Fruit fly (Drosophila melanogaster) whole organism, embryonic: ENCODE measurements around the gene CG34310.

ENCODE experiments used
- Aef1 ChIP-seq: fragments of 200-800 bp; sonication (Bioruptor generic); IDR thresholded peaks from 3 replicates; pipeline ENCODE4 v1.3.6; 2022; ENCODE audit warnings: missing biosample characterization, missing genetic modification characterization
- Bdp1 ChIP-seq: fragments of 200-800 bp; sonication (Bioruptor generic); optimal IDR thresholded peaks from 3 replicates; lab custom pipeline; 2016; ENCODE audit warnings: missing biosample characterization, missing genetic modification characterization
- Bgb ChIP-seq: fragments of 200-800 bp; sonication (Bioruptor generic); IDR thresholded peaks from 2 replicates; pipeline ENCODE4 v1.3.6; 2022; ENCODE audit warnings: missing biosample characterization, missing genetic modification characterization; ENCODE audit not compliant: partially characterized antibody
- CG10274 ChIP-seq: fragments of 200-800 bp; sonication (Bioruptor generic); optimal IDR thresholded peaks from 3 replicates; lab custom pipeline; 2017; ENCODE audit warnings: missing biosample characterization, mild to moderate bottlenecking, missing genetic modification characterization
- CG10462 ChIP-seq: fragments of 200-800 bp; sonication (Bioruptor generic); optimal IDR thresholded peaks from 2 replicates; lab custom pipeline; 2016; ENCODE audit warnings: missing biosample characterization, missing genetic modification characterization
- CG10654 ChIP-seq: fragments of 200-800 bp; sonication (Bioruptor generic); optimal IDR thresholded peaks from 2 replicates; lab custom pipeline; 2016; ENCODE audit warnings: missing biosample characterization, missing genetic modification characterization
- CG1233 ChIP-seq: fragments of 200-800 bp; sonication (Bioruptor generic); optimal IDR thresholded peaks from 4 replicates; lab custom pipeline; 2018; ENCODE audit warnings: missing biosample characterization, mild to moderate bottlenecking, missing genetic modification characterization
- CG13123 ChIP-seq: fragments of 200-800 bp; sonication (Bioruptor generic); optimal IDR thresholded peaks from 2 replicates; lab custom pipeline; 2016; ENCODE audit warnings: missing biosample characterization, missing genetic modification characterization
- CG13296 ChIP-seq: fragments of 200-800 bp; sonication (Bioruptor generic); optimal IDR thresholded peaks from 3 replicates; lab custom pipeline; 2018; ENCODE audit warnings: missing biosample characterization, mild to moderate bottlenecking, missing genetic modification characterization
- CG15479 ChIP-seq: fragments of 200-800 bp; sonication (Bioruptor generic); optimal IDR thresholded peaks from 3 replicates; lab custom pipeline; 2019; ENCODE audit warnings: missing biosample characterization, mild to moderate bottlenecking, missing genetic modification characterization, moderate library complexity
- CG17385 ChIP-seq: fragments of 200-800 bp; sonication (Bioruptor generic); optimal IDR thresholded peaks from 3 replicates; lab custom pipeline; 2018; ENCODE audit warnings: missing biosample characterization, mild to moderate bottlenecking, missing genetic modification characterization
- CG18599 ChIP-seq: fragments of 200-800 bp; sonication (Bioruptor generic); optimal IDR thresholded peaks from 3 replicates; lab custom pipeline; 2017; ENCODE audit warnings: missing biosample characterization, missing genetic modification characterization, mild to moderate bottlenecking, moderate library complexity, missing genetic modification reagents
- CG2199 ChIP-seq: fragments of 200-800 bp; sonication (Bioruptor generic); IDR thresholded peaks from 3 replicates; pipeline ENCODE4 v1.3.6; 2022; ENCODE audit warnings: missing biosample characterization, missing genetic modification characterization
- CG2875 ChIP-seq: fragments of 200-800 bp; sonication (Bioruptor generic); optimal IDR thresholded peaks from 2 replicates; lab custom pipeline; 2017; ENCODE audit warnings: missing biosample characterization, mild to moderate bottlenecking, missing genetic modification characterization, missing genetic modification reagents
- CG30020 ChIP-seq: fragments of 200-800 bp; optimal IDR thresholded peaks from 2 replicates; lab custom pipeline; 2019; ENCODE audit warnings: missing biosample characterization, mild to moderate bottlenecking, missing genetic modification characterization, moderate library complexity
- CG32767 ChIP-seq: fragments of 200-800 bp; sonication (Bioruptor generic); IDR thresholded peaks from 2 replicates; pipeline ENCODE4 v1.3.6; 2022; ENCODE audit warnings: missing biosample characterization, missing genetic modification characterization
- CG4854 ChIP-seq: fragments of 200-800 bp; sonication (Bioruptor generic); optimal IDR thresholded peaks from 2 replicates; lab custom pipeline; 2016; ENCODE audit warnings: missing biosample characterization, missing genetic modification characterization, inconsistent platforms
- CG7357 ChIP-seq: fragments of 200-800 bp; sonication (Bioruptor generic); IDR thresholded peaks from 3 replicates; pipeline ENCODE4 v1.3.6; 2022; ENCODE audit warnings: missing biosample characterization, missing genetic modification characterization
- CG8290 ChIP-seq, 3 experiments: fragments of 200-800 bp; sonication (Bioruptor generic); optimal IDR thresholded peaks; 2 replicates each; lab custom pipeline; 2016 to 2019; ENCODE audit warnings: missing biosample characterization in 3 of 3, missing genetic modification characterization in 3 of 3, mild to moderate bottlenecking in 2 of 3, moderate library complexity in 1 of 3
- CG8359 ChIP-seq: fragments of 200-800 bp; sonication (Bioruptor generic); optimal IDR thresholded peaks from 2 replicates; lab custom pipeline; 2017; ENCODE audit warnings: missing biosample characterization, mild to moderate bottlenecking, missing genetic modification characterization, borderline replicate concordance
- Gug ChIP-seq: fragments of 200-800 bp; sonication (Bioruptor generic); IDR thresholded peaks from 4 replicates; pipeline ENCODE4 v1.3.6; 2022; ENCODE audit warnings: missing biosample characterization, missing genetic modification characterization
- Hr78 ChIP-seq, 2 experiments: fragments of 200-800 bp in 1 of 2; fragments of >200 bp in 1 of 2; sonication (Bioruptor generic) in 1 of 2; optimal IDR thresholded peaks; 2 replicates each; lab custom pipeline; 2017 to 2019; ENCODE audit warnings: missing biosample characterization in 2 of 2, missing genetic modification characterization in 2 of 2, mild to moderate bottlenecking in 1 of 2, moderate library complexity in 1 of 2
- Jarid2 ChIP-seq: fragments of 200-800 bp; sonication (Bioruptor generic); optimal IDR thresholded peaks from 3 replicates; lab custom pipeline; 2017; ENCODE audit warnings: mild to moderate bottlenecking, missing biosample characterization, missing genetic modification reagents, missing genetic modification characterization
- Med ChIP-seq: fragments of 200-800 bp; sonication (Bioruptor generic); peaks from one replicate; lab custom pipeline; 2016; ENCODE audit warnings: missing biosample characterization, missing genetic modification characterization, mild to moderate bottlenecking, inconsistent platforms, moderate library complexity
- Mes4 ChIP-seq: fragments of 200-800 bp; sonication (Bioruptor generic); optimal IDR thresholded peaks from 2 replicates; lab custom pipeline; 2016; ENCODE audit warnings: missing biosample characterization, missing genetic modification characterization
- NC2α ChIP-seq: fragments of 200-800 bp; sonication (Bioruptor generic); optimal IDR thresholded peaks from 2 replicates; lab custom pipeline; 2016; ENCODE audit warnings: missing biosample characterization, missing genetic modification characterization
- Opbp ChIP-seq: fragments of 200-800 bp; sonication (Bioruptor generic); IDR thresholded peaks from 3 replicates; pipeline ENCODE4 v1.3.6; 2022; ENCODE audit warnings: missing biosample characterization, missing genetic modification characterization; ENCODE audit not compliant: partially characterized antibody
- Vsx1 ChIP-seq: fragments of 200-800 bp; sonication (Bioruptor generic); optimal IDR thresholded peaks from 2 replicates; lab custom pipeline; 2017; ENCODE audit warnings: missing biosample characterization, mild to moderate bottlenecking, missing genetic modification characterization, missing genetic modification reagents
- ara ChIP-seq: fragments of 200-800 bp; sonication (Bioruptor generic); IDR thresholded peaks from 2 replicates; pipeline ENCODE4 v1.3.6; 2022; ENCODE audit warnings: missing biosample characterization, missing genetic modification characterization
- ase ChIP-seq: fragments of 200-800 bp; sonication (Bioruptor generic); IDR thresholded peaks from 3 replicates; pipeline ENCODE4 v1.3.6; 2022; ENCODE audit warnings: missing biosample characterization, missing genetic modification characterization
- bab2 ChIP-seq: fragments of 200-800 bp; sonication (Bioruptor generic); optimal IDR thresholded peaks from 2 replicates; lab custom pipeline; 2016; ENCODE audit warnings: missing biosample characterization, missing genetic modification characterization
- bbx ChIP-seq: fragments of 200-800 bp; sonication (Bioruptor generic); IDR thresholded peaks from 2 replicates; pipeline ENCODE4 v1.3.6; 2022; ENCODE audit warnings: missing biosample characterization, missing genetic modification characterization; ENCODE audit not compliant: partially characterized antibody
- cato ChIP-seq: fragments of 200-800 bp; sonication (Bioruptor generic); optimal IDR thresholded peaks from 2 replicates; lab custom pipeline; 2016; ENCODE audit warnings: missing biosample characterization, missing genetic modification characterization, borderline replicate concordance
- en ChIP-seq: fragments of 200-800 bp; sonication (Bioruptor generic); optimal IDR thresholded peaks from 2 replicates; lab custom pipeline; 2016; ENCODE audit warnings: missing biosample characterization, missing genetic modification characterization
- ewg ChIP-seq: fragments of 200-800 bp; sonication (Bioruptor generic); optimal IDR thresholded peaks from 3 replicates; lab custom pipeline; 2017; ENCODE audit warnings: mild to moderate bottlenecking, missing biosample characterization, missing genetic modification reagents, missing genetic modification characterization
- ftz-f1 ChIP-seq: fragments of 200-800 bp; sonication (Bioruptor generic); optimal IDR thresholded peaks from 2 replicates; lab custom pipeline; 2016; ENCODE audit warnings: missing biosample characterization, missing genetic modification characterization
- grau ChIP-seq: fragments of 200-800 bp; optimal IDR thresholded peaks from 3 replicates; lab custom pipeline; 2019; ENCODE audit warnings: missing biosample characterization, mild to moderate bottlenecking, missing genetic modification characterization, moderate library complexity
- gsb ChIP-seq: fragments of 200-800 bp; sonication (Bioruptor generic); IDR thresholded peaks from 2 replicates; pipeline ENCODE4 v1.3.6; 2022; ENCODE audit warnings: missing biosample characterization, missing genetic modification characterization
- h ChIP-seq: fragments of >200 bp; optimal IDR thresholded peaks from 2 replicates; lab custom pipeline; 2017
- hb ChIP-seq: fragments of 200-800 bp; sonication (Bioruptor generic); IDR thresholded peaks from 3 replicates; pipeline ENCODE4 v1.3.6; 2022; ENCODE audit warnings: missing biosample characterization, missing genetic modification characterization; ENCODE audit not compliant: partially characterized antibody
- kay ChIP-seq: fragments of 200-800 bp; sonication (Bioruptor generic); optimal IDR thresholded peaks from 2 replicates; lab custom pipeline; 2016; ENCODE audit warnings: missing biosample characterization, missing genetic modification characterization
- lola ChIP-seq, 3 experiments: fragments of >200 bp in 2 of 3; fragments of 200-800 bp in 1 of 3; sonication (Bioruptor generic) in 1 of 3; optimal IDR thresholded peaks; 2 replicates each; lab custom pipeline; 2017 to 2019; ENCODE audit warnings: missing biosample characterization in 3 of 3, missing genetic modification characterization in 3 of 3, mild to moderate bottlenecking in 1 of 3, moderate library complexity in 1 of 3
- nmo ChIP-seq: fragments of 200-800 bp; sonication (Bioruptor generic); optimal IDR thresholded peaks from 2 replicates; lab custom pipeline; 2018; ENCODE audit warnings: missing biosample characterization, mild to moderate bottlenecking, missing genetic modification characterization, moderate library complexity
- pb ChIP-seq: fragments of 200-800 bp; sonication (Bioruptor generic); optimal IDR thresholded peaks from 3 replicates; lab custom pipeline; 2016; ENCODE audit warnings: missing biosample characterization, missing genetic modification characterization
- psq ChIP-seq: fragments of 200-800 bp; sonication (Bioruptor generic); optimal IDR thresholded peaks from 2 replicates; lab custom pipeline; 2017; ENCODE audit warnings: missing biosample characterization, missing genetic modification characterization
- slou ChIP-seq: fragments of 200-800 bp; sonication (Bioruptor generic); optimal IDR thresholded peaks from 3 replicates; lab custom pipeline; 2016; ENCODE audit warnings: missing biosample characterization, missing genetic modification characterization
- tx ChIP-seq: fragments of 200-800 bp; sonication (Bioruptor generic); optimal IDR thresholded peaks from 2 replicates; lab custom pipeline; 2016; ENCODE audit warnings: missing biosample characterization, missing genetic modification characterization
- wek ChIP-seq: fragments of 200-800 bp; sonication (Bioruptor generic); optimal IDR thresholded peaks from 3 replicates; lab custom pipeline; 2018; ENCODE audit warnings: missing biosample characterization, mild to moderate bottlenecking, missing genetic modification characterization, moderate library complexity
- zfh2 ChIP-seq: fragments of 200-800 bp; sonication (Bioruptor generic); optimal IDR thresholded peaks from 2 replicates; lab custom pipeline; 2016; ENCODE audit warnings: missing biosample characterization, missing genetic modification characterization

Gene CG34310

dm6 chr2L:6708997-6709662 lies 45.7 kb downstream of the CG34310 start, which contains the start of gene Tsp (continued):
- TF ChIP-seq ara (GFP tag; lab: Robert Waterston, UW) (no peak), bbx (GFP tag; lab: Robert Waterston, UW) (no peak), CG1233 (no peak), zfh2 (GFP tag; lab: Kevin White, UChicago) (no peak), pb (GFP tag; lab: Kevin White, UChicago) (no peak), Opbp (GFP tag; lab: Robert Waterston, UW) (0 out of 3 replicates have a peak, but pooled peaks have one; percentile 27), ase (GFP tag; lab: Robert Waterston, UW) (no peak), Aef1 (peak; percentile 22; the same call in 1 of the 3 replicates), CG13296 (no peak), bab2 (GFP tag; lab: Kevin White, UChicago) (no peak), gsb (GFP tag; lab: Robert Waterston, UW) (no peak), CG10654 (GFP tag; lab: Kevin White, UChicago) (no peak), CG8359 (GFP tag; lab: Kevin White, UChicago) (peak; percentile 7), hb (GFP tag; lab: Robert Waterston, UW) (no peak), slou (no peak), cato (GFP tag; lab: Kevin White, UChicago) (no peak), CG17385 (GFP tag; lab: Kevin White, UChicago) (no peak), lola (GFP tag; optimal IDR thresholded peaks at IDR 0.05; lab: Kevin White, UChicago) (no peak), CG2199 (0 out of 3 replicates have a peak, but pooled peaks have one; percentile 51), ftz-f1 (GFP tag; lab: Kevin White, UChicago) (no peak), Med (peak; percentile 38), kay (no peak), CG8290 (GFP tag; optimal IDR thresholded peaks at IDR 0.05; lab: Kevin White, UChicago) (peak; percentile 5), CG8290 (tag; optimal IDR thresholded peaks at IDR 0.05; lab: Kevin White, UChicago) (no peak), CG30020 (tag; lab: Kevin White, UChicago) (no peak), Gug (GFP tag; lab: Robert Waterston, UW) (no peak), Vsx1 (no peak), CG7357 (GFP tag; lab: Robert Waterston, UW) (no peak), Bdp1 (GFP tag; lab: Kevin White, UChicago) (no peak), tx (no peak), Jarid2 (GFP tag; lab: Kevin White, UChicago) (peak; percentile 79), CG10462 (GFP tag; lab: Kevin White, UChicago) (no peak), h (lab: Kevin White, UChicago) (no peak), CG32767 (GFP tag; lab: Robert Waterston, UW) (no peak), CG13123 (GFP tag; lab: Kevin White, UChicago) (no peak), CG15479 (peak; percentile 5), nmo (GFP tag; lab: Kevin White, UChicago) (no peak), ewg (GFP tag; lab: Kevin White, UChicago) (no peak), CG4854 (GFP tag; lab: Kevin White, UChicago) (no peak), Hr78 (GFP tag; optimal IDR thresholded peaks at IDR 0.05; lab: Kevin White, UChicago) (no peak), CG2875 (GFP tag; lab: Kevin White, UChicago) (no peak), grau (peak; percentile 11), NC2α (GFP tag; lab: Kevin White, UChicago) (no peak), CG18599 (GFP tag; lab: Kevin White, UChicago) (no peak), Mes4 (GFP tag; lab: Kevin White, UChicago) (no peak), psq (GFP tag; lab: Kevin White, UChicago) (no peak), en (GFP tag; lab: Kevin White, UChicago) (no peak), CG10274 (GFP tag; lab: Kevin White, UChicago) (no peak), Bgb (GFP tag; lab: Robert Waterston, UW) (0 out of 2 replicates have a peak, but pooled peaks have one; percentile 18), wek (GFP tag; lab: Kevin White, UChicago) (no peak)
